Fruit fly (Drosophila melanogaster) whole organism, embryonic: Measurements from ENCODE around the gene Mrm2.
A peak's percentile ranks its signal among the peaks of the same experiment; 100 is the strongest.

Source experiments
- Atf-2 ChIP-seq: fragments of 200-800 bp; sonication (Bioruptor generic); optimal IDR thresholded peaks from 2 replicates; lab custom pipeline; 2016; ENCODE audit warnings: missing biosample characterization, missing genetic modification characterization
- Atf6 ChIP-seq: fragments of 200-800 bp; sonication (Bioruptor generic); IDR thresholded peaks from 2 replicates; pipeline ENCODE4 v1.3.6; 2022; ENCODE audit warnings: missing biosample characterization, missing genetic modification characterization
- B-H2 ChIP-seq: fragments of 200-800 bp; sonication (Bioruptor generic); optimal IDR thresholded peaks from 2 replicates; lab custom pipeline; 2018; ENCODE audit warnings: missing biosample characterization, mild to moderate bottlenecking, missing genetic modification characterization
- Bdp1 ChIP-seq: fragments of 200-800 bp; sonication (Bioruptor generic); optimal IDR thresholded peaks from 3 replicates; lab custom pipeline; 2016; ENCODE audit warnings: missing biosample characterization, missing genetic modification characterization
- CG10147 ChIP-seq: fragments of 200-800 bp; sonication (Bioruptor generic); optimal IDR thresholded peaks from 2 replicates; lab custom pipeline; 2019; ENCODE audit warnings: missing biosample characterization, mild to moderate bottlenecking, missing genetic modification characterization, moderate library complexity
- CG10209 ChIP-seq: fragments of 200-800 bp; sonication (Bioruptor generic); optimal IDR thresholded peaks from 3 replicates; lab custom pipeline; 2017; ENCODE audit warnings: missing biosample characterization, mild to moderate bottlenecking, missing genetic modification characterization, missing genetic modification reagents
- CG11398 ChIP-seq: fragments of 200-800 bp; sonication (Bioruptor generic); optimal IDR thresholded peaks from 2 replicates; lab custom pipeline; 2016; ENCODE audit warnings: missing biosample characterization, missing genetic modification characterization
- CG12744 ChIP-seq: fragments of 200-800 bp; sonication (Bioruptor generic); optimal IDR thresholded peaks from 2 replicates; lab custom pipeline; 2016; ENCODE audit warnings: missing biosample characterization, missing genetic modification characterization
- CG17359 ChIP-seq: fragments of 200-800 bp; sonication (Bioruptor generic); optimal IDR thresholded peaks from 3 replicates; lab custom pipeline; 2018; ENCODE audit warnings: missing biosample characterization, mild to moderate bottlenecking, missing genetic modification characterization, moderate library complexity
- CG17802 ChIP-seq: fragments of 200-800 bp; sonication (Bioruptor generic); optimal IDR thresholded peaks from 2 replicates; lab custom pipeline; 2018; ENCODE audit warnings: missing biosample characterization, mild to moderate bottlenecking, missing genetic modification characterization, moderate library complexity
- CG18262 ChIP-seq: fragments of 200-800 bp; optimal IDR thresholded peaks from 3 replicates; lab custom pipeline; 2019; ENCODE audit warnings: missing biosample characterization, mild to moderate bottlenecking, missing genetic modification characterization, moderate library complexity
- CG30020 ChIP-seq: fragments of 200-800 bp; optimal IDR thresholded peaks from 2 replicates; lab custom pipeline; 2019; ENCODE audit warnings: missing biosample characterization, mild to moderate bottlenecking, missing genetic modification characterization, moderate library complexity
- CG3281 ChIP-seq: fragments of 200-800 bp; sonication (Bioruptor generic); optimal IDR thresholded peaks from 3 replicates; lab custom pipeline; 2017; ENCODE audit warnings: missing biosample characterization, mild to moderate bottlenecking, missing genetic modification characterization
- CG43689 ChIP-seq: fragments of 200-800 bp; sonication (Bioruptor generic); IDR thresholded peaks from 2 replicates; pipeline ENCODE4 v1.3.6; 2022; ENCODE audit warnings: missing biosample characterization, missing genetic modification characterization
- CG6654 ChIP-seq: fragments of 200-800 bp; sonication (Bioruptor generic); optimal IDR thresholded peaks from 2 replicates; lab custom pipeline; 2017; ENCODE audit warnings: missing biosample characterization, mild to moderate bottlenecking, missing genetic modification characterization
- CG7372 ChIP-seq: fragments of 200-800 bp; sonication (Bioruptor generic); IDR thresholded peaks from 2 replicates; pipeline ENCODE4 v1.3.6; 2022; ENCODE audit warnings: missing biosample characterization, missing genetic modification characterization
- CG8944 ChIP-seq: fragments of 200-800 bp; sonication (Bioruptor generic); optimal IDR thresholded peaks from 3 replicates; lab custom pipeline; 2016; ENCODE audit warnings: missing biosample characterization, missing genetic modification characterization
- CG9932 ChIP-seq: fragments of 200-800 bp; sonication (Bioruptor generic); IDR thresholded peaks from 2 replicates; pipeline ENCODE4 v1.3.6; 2022; ENCODE audit warnings: missing biosample characterization, missing genetic modification characterization
- CrebB ChIP-seq: fragments of 200-800 bp; sonication (Bioruptor generic); optimal IDR thresholded peaks from 3 replicates; lab custom pipeline; 2018; ENCODE audit warnings: missing biosample characterization, mild to moderate bottlenecking, missing genetic modification characterization
- D19B ChIP-seq: fragments of 200-800 bp; sonication (Bioruptor generic); optimal IDR thresholded peaks from 2 replicates; lab custom pipeline; 2017; ENCODE audit warnings: missing biosample characterization, mild to moderate bottlenecking, missing genetic modification characterization
- Drgx ChIP-seq: fragments of 200-800 bp; sonication (Bioruptor generic); IDR thresholded peaks from 2 replicates; pipeline ENCODE4 v1.3.6; 2022; ENCODE audit warnings: missing biosample characterization, missing genetic modification characterization
- Fer1 ChIP-seq: fragments of 200-800 bp; sonication (Bioruptor generic); optimal IDR thresholded peaks from 2 replicates; lab custom pipeline; 2017; ENCODE audit warnings: missing biosample characterization, mild to moderate bottlenecking, missing genetic modification characterization
- H15 ChIP-seq: fragments of 200-800 bp; sonication (Bioruptor generic); IDR thresholded peaks from 3 replicates; pipeline ENCODE4 v1.3.6; 2022; ENCODE audit warnings: missing biosample characterization, missing genetic modification characterization
- HLH3B ChIP-seq: fragments of 200-800 bp; sonication (Bioruptor generic); IDR thresholded peaks from 2 replicates; pipeline ENCODE4 v1.3.6; 2022; ENCODE audit warnings: missing biosample characterization, missing genetic modification characterization
- HmgD ChIP-seq: fragments of 200-800 bp; sonication (Bioruptor generic); optimal IDR thresholded peaks from 3 replicates; lab custom pipeline; 2016; ENCODE audit warnings: missing biosample characterization, missing genetic modification characterization
- Hr3 ChIP-seq: fragments of 200-800 bp; sonication (Bioruptor generic); optimal IDR thresholded peaks from 3 replicates; lab custom pipeline; 2016; ENCODE audit warnings: missing biosample characterization, missing genetic modification characterization
- Med ChIP-seq: fragments of 200-800 bp; sonication (Bioruptor generic); peaks from one replicate; lab custom pipeline; 2016; ENCODE audit warnings: missing biosample characterization, missing genetic modification characterization, mild to moderate bottlenecking, inconsistent platforms, moderate library complexity
- Meics ChIP-seq: fragments of 200-800 bp; sonication (Bioruptor generic); optimal IDR thresholded peaks from 2 replicates; lab custom pipeline; 2017; ENCODE audit warnings: missing biosample characterization, mild to moderate bottlenecking, missing genetic modification characterization
- Mrtf ChIP-seq: fragments of 200-800 bp; sonication (Bioruptor generic); IDR thresholded peaks from 3 replicates; pipeline ENCODE4 v1.3.6; 2022; ENCODE audit warnings: missing biosample characterization, missing genetic modification characterization
- Sox102F ChIP-seq: fragments of 200-800 bp; sonication (Bioruptor generic); optimal IDR thresholded peaks from 2 replicates; lab custom pipeline; 2018; ENCODE audit warnings: missing biosample characterization, mild to moderate bottlenecking, missing genetic modification characterization, moderate library complexity
- bab2 ChIP-seq: fragments of 200-800 bp; sonication (Bioruptor generic); optimal IDR thresholded peaks from 2 replicates; lab custom pipeline; 2016; ENCODE audit warnings: missing biosample characterization, missing genetic modification characterization
- cas ChIP-seq: fragments of 200-800 bp; sonication (Bioruptor generic); IDR thresholded peaks from 2 replicates; pipeline ENCODE4 v1.3.6; 2022; ENCODE audit warnings: missing biosample characterization, missing genetic modification characterization
- crc ChIP-seq: fragments of 200-800 bp; sonication (Bioruptor generic); optimal IDR thresholded peaks from 2 replicates; lab custom pipeline; 2016; ENCODE audit warnings: missing biosample characterization, missing genetic modification characterization
- dm ChIP-seq: fragments of 200-800 bp; sonication (Bioruptor generic); optimal IDR thresholded peaks from 3 replicates; lab custom pipeline; 2016; ENCODE audit warnings: missing biosample characterization, missing genetic modification characterization
- exex ChIP-seq: fragments of 200-800 bp; sonication (Bioruptor generic); optimal IDR thresholded peaks from 4 replicates; lab custom pipeline; 2018; ENCODE audit warnings: missing biosample characterization, mild to moderate bottlenecking, missing genetic modification characterization, moderate library complexity
- gt ChIP-seq: fragments of 200-800 bp; sonication (Bioruptor generic); IDR thresholded peaks from 2 replicates; pipeline ENCODE4 v1.3.6; 2022; ENCODE audit warnings: missing biosample characterization, missing genetic modification characterization
- hbn ChIP-seq: fragments of 200-800 bp; sonication (Bioruptor generic); IDR thresholded peaks from 2 replicates; pipeline ENCODE4 v1.3.6; 2022; ENCODE audit warnings: missing biosample characterization, missing genetic modification characterization; ENCODE audit not compliant: partially characterized antibody
- kah ChIP-seq: fragments of 200-800 bp; sonication (Bioruptor generic); optimal IDR thresholded peaks from 2 replicates; lab custom pipeline; 2018; ENCODE audit warnings: missing biosample characterization, mild to moderate bottlenecking, missing genetic modification characterization
- lab ChIP-seq: fragments of 200-800 bp; sonication (Bioruptor generic); optimal IDR thresholded peaks from 3 replicates; lab custom pipeline; 2017; ENCODE audit warnings: missing biosample characterization, missing genetic modification characterization, mild to moderate bottlenecking, moderate library complexity, missing genetic modification reagents
- lmd ChIP-seq: fragments of 200-800 bp; sonication (Bioruptor generic); IDR thresholded peaks from 2 replicates; pipeline ENCODE4 v1.3.6; 2022; ENCODE audit warnings: missing biosample characterization, missing genetic modification characterization
- otp ChIP-seq: fragments of 200-800 bp; sonication (Bioruptor generic); IDR thresholded peaks from 3 replicates; pipeline ENCODE4, ENCODE4 v1.3.6; 2022; ENCODE audit warnings: missing biosample characterization, missing genetic modification characterization
- p53 ChIP-seq: fragments of 200-800 bp; sonication (Bioruptor generic); optimal IDR thresholded peaks from 2 replicates; lab custom pipeline; 2016; ENCODE audit warnings: missing biosample characterization, missing genetic modification characterization
- ro ChIP-seq: fragments of 200-800 bp; sonication (Bioruptor generic); IDR thresholded peaks from 2 replicates; pipeline ENCODE4 v1.3.6; 2022; ENCODE audit warnings: missing biosample characterization, missing genetic modification characterization
- schlank ChIP-seq: fragments of 200-800 bp; sonication (Bioruptor generic); optimal IDR thresholded peaks from 2 replicates; lab custom pipeline; 2018; ENCODE audit warnings: missing biosample characterization, mild to moderate bottlenecking, missing genetic modification characterization
- sens ChIP-seq: fragments of 200-800 bp; sonication (Bioruptor generic); peaks from one replicate; lab custom pipeline; 2016; ENCODE audit warnings: missing biosample characterization, missing genetic modification characterization
- sima ChIP-seq: fragments of 200-800 bp; sonication (Bioruptor generic); optimal IDR thresholded peaks from 2 replicates; lab custom pipeline; 2016; ENCODE audit warnings: missing biosample characterization, missing genetic modification characterization
- slbo ChIP-seq: fragments of 200-800 bp; sonication (Bioruptor generic); IDR thresholded peaks from 2 replicates; pipeline ENCODE4 v1.3.6; 2022; ENCODE audit warnings: missing biosample characterization, missing genetic modification characterization
- stwl ChIP-seq: fragments of 200-800 bp; sonication (Bioruptor generic); optimal IDR thresholded peaks from 3 replicates; lab custom pipeline; 2018; ENCODE audit warnings: missing biosample characterization, mild to moderate bottlenecking, missing genetic modification characterization, moderate library complexity
- tna ChIP-seq: fragments of 200-800 bp; sonication (Bioruptor generic); IDR thresholded peaks from 2 replicates; pipeline ENCODE4 v1.3.6; 2022; ENCODE audit warnings: missing biosample characterization, missing genetic modification characterization; ENCODE audit not compliant: partially characterized antibody
- unpg ChIP-seq: fragments of 200-800 bp; sonication (Bioruptor generic); optimal IDR thresholded peaks from 3 replicates; lab custom pipeline; 2018; ENCODE audit warnings: missing biosample characterization, mild to moderate bottlenecking, missing genetic modification characterization, moderate library complexity
- wdn ChIP-seq: fragments of 200-800 bp; sonication (Bioruptor generic); IDR thresholded peaks from 2 replicates; pipeline ENCODE4 v1.3.6; 2022; ENCODE audit warnings: missing biosample characterization, missing genetic modification characterization

Gene Mrm2

DNA sequence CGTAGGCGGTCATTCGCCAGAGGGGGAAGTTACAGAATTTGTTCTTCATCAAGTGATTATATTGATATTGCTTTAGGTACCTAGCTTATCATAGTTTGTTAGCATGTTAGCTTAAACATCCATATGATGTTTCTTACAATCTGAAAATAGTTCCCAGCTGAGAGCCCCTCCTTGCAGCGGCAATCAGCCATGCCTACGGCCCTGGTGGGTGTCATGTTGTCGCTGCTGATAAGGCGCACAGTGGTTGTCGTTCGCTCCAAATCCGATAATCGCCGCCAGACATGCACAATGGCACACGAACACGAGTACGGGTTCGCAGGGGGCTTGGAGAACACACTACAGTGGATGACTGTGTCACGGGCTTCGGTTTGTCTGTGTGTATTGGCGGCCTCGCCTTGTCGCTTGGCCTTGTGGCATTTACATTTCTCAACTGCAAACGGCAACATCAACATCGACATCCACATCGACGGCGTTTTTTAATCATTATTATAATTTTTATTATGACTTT is 44.6 kb downstream of the Mrm2 start (continued):
- TF ChIP-seq CG10209 (GFP tag; lab: Kevin White, UChicago) (peak; percentile 81), CG17802 (tag; lab: Kevin White, UChicago) (peak; percentile 36), crc (GFP tag; lab: Kevin White, UChicago) (peak; percentile 64), Atf-2 (GFP tag; lab: Kevin White, UChicago) (peak; percentile 45), CG43689 (GFP tag; lab: Robert Waterston, UW) (no peak), slbo (GFP tag; lab: Robert Waterston, UW) (peak; percentile 90), lmd (GFP tag; lab: Robert Waterston, UW) (peak; percentile 89), HLH3B (peak; percentile 76), Med (GFP tag; lab: Kevin White, UChicago) (peak; percentile 92), stwl (tag; lab: Kevin White, UChicago) (no peak), Bdp1 (GFP tag; lab: Kevin White, UChicago) (peak; percentile 61), CG17359 (tag; lab: Kevin White, UChicago) (peak; percentile 77), CG7372 (GFP tag; lab: Robert Waterston, UW) (peak; percentile 44; the same call in 1 of the 2 replicates), CG9932 (peak; percentile 81), p53 (GFP tag; lab: Kevin White, UChicago) (no peak), CG11398 (peak; percentile 58), schlank (tag; lab: Kevin White, UChicago) (peak; percentile 62), Atf6 (GFP tag; lab: Robert Waterston, UW) (peak; percentile 86), dm (GFP tag; lab: Kevin White, UChicago) (peak; percentile 44), hbn (GFP tag; lab: Robert Waterston, UW) (no peak), CG6654 (GFP tag; lab: Kevin White, UChicago) (no peak), CG12744 (GFP tag; lab: Kevin White, UChicago) (peak; percentile 75), kah (GFP tag; lab: Kevin White, UChicago) (peak; percentile 15), exex (tag; lab: Kevin White, UChicago) (peak; percentile 49), Fer1 (GFP tag; lab: Kevin White, UChicago) (peak; percentile 90), cas (peak; percentile 49; the same call in 1 of the 2 replicates), CG3281 (peak; percentile 79), CG30020 (no peak), sens (GFP tag; lab: Kevin White, UChicago) (peak; percentile 96), Drgx (GFP tag; lab: Robert Waterston, UW) (peak; percentile 84), unpg (peak; percentile 79), CG18262 (tag; lab: Kevin White, UChicago) (peak; percentile 72), sima (GFP tag; lab: Kevin White, UChicago) (no peak), CG10147 (GFP tag; lab: Kevin White, UChicago) (peak; percentile 41), Mrtf (GFP tag; lab: Robert Waterston, UW) (peak; percentile 83), Hr3 (GFP tag; lab: Kevin White, UChicago) (peak; percentile 67), HmgD (GFP tag; lab: Kevin White, UChicago) (peak; percentile 27), CG8944 (GFP tag; lab: Kevin White, UChicago) (peak; percentile 73), gt (GFP tag; lab: Robert Waterston, UW) (no peak), Meics (GFP tag; lab: Kevin White, UChicago) (peak; percentile 87), bab2 (peak; percentile 89), B-H2 (GFP tag; lab: Kevin White, UChicago) (no peak), H15 (GFP tag; lab: Robert Waterston, UW) (peak; percentile 83), CrebB (peak; percentile 67), wdn (GFP tag; lab: Robert Waterston, UW) (peak; percentile 79), lab (GFP tag; lab: Kevin White, UChicago) (peak; percentile 92), Sox102F (GFP tag; lab: Kevin White, UChicago) (peak; percentile 81), otp (GFP tag; lab: Robert Waterston, UW) (peak; percentile 72; the same call in 1 of the 3 replicates), ro (GFP tag; lab: Robert Waterston, UW) (peak; percentile 38; the same call in 1 of the 2 replicates), D19B (peak; percentile 61), tna (GFP tag; lab: Robert Waterston, UW) (no peak)
